Fruit fly (Drosophila melanogaster) S2 (cell line): ENCODE data around the gene CG2202.

Experiments
- CG8478 ChIP-seq: fragments of >200 bp; optimal IDR thresholded peaks from 2 replicates; lab custom pipeline; 2018
- CTCF ChIP-seq, 2 experiments: fragments of >200 bp; optimal IDR thresholded peaks; 2 replicates each; lab custom pipeline; 2018

Gene CG2202

DNA sequence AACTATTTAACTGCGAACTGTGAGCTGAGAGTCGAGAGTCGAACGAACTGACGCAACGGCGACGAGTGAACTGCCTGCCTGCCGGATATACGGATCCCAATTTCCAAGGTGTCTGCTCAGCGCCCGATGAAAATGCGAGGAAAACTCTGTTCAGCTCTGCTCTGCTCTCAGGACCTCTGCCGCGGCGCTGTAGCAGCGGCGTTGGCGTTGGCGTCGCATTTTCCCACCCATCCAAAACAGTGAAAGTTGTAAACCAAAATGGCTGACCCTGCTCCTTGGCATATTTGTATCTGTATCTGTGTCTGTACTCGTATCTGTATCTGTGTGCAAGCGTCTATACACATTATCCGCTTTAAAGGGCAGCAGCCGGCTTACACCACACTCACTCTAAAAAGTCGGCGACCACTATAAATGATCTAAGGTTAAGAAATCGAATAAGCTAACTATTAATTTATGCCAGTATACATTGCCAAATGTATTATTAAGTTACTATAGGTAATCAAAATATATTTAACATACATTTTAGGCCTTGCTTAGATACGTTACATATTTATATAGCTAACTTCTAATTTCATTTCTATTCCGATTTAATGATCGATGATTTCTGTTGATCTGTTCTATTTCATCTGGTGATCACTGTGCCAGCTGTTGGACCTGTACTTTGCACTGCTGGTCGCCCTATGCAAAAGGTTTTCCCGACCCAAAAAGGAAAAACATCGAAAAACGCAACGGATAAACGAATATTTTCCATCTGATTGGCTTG, 25.7 kb upstream of the CG2202 start:
- TF ChIP-seq CG8478, result no peak
- no peak for TF ChIP-seq CTCF (optimal IDR thresholded peaks at IDR 0.05; lab: Kevin White, UChicago)

DNA sequence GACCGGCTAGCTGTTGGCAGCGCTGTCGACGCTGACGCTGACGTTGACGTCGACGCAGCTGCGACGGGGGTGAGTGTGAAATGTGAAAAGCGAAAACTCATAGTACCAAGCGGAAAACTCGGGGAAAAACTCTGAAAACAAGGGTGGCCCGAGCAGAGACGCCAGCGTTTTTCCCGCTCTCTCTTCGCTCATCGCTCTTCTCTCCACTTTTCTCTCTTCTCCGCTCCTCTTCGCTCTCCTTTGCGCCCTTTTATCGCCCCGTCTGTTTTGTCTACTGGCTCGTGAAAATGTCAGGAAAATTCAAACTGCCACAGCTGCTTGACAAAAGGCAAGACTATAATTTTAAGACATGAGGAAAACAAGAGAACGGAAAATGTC, 25.1 kb upstream of the CG2202 start:
- TF ChIP-seq CTCF (optimal IDR thresholded peaks at IDR 0.05; lab: Kevin White, UChicago), result no peak
- no peak for TF ChIP-seq CG8478

DNA sequence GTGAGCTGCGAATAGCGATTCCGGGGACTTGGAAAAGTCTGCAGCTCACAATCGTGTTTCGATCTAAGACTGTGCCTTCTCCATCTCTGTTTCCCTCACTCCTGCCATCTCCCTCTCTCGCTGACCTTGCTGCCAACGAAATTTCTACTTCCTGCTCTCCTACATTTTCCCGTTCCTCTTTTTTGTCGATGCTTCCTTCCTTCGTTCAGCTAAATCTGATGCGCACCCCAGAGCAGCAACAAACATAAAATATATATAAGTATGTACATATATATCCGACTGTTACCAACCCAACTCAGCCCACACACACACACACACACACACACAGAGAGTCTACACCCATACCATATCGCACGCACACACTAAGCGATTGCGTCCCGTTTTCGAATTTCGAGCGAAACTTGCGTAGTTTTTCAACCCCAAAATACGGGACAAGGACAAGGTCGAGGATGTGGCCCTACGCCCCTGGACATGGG, 24.3 kb upstream of the CG2202 start, which contains the start of gene Imp:
TSS of gene Imp (minus strand) at position 51 of the 476 bp plus-strand sequence.
- no peak for TF ChIP-seq CG8478
- TF ChIP-seq CTCF (optimal IDR thresholded peaks at IDR 0.05; lab: Kevin White, UChicago), result no peak

DNA sequence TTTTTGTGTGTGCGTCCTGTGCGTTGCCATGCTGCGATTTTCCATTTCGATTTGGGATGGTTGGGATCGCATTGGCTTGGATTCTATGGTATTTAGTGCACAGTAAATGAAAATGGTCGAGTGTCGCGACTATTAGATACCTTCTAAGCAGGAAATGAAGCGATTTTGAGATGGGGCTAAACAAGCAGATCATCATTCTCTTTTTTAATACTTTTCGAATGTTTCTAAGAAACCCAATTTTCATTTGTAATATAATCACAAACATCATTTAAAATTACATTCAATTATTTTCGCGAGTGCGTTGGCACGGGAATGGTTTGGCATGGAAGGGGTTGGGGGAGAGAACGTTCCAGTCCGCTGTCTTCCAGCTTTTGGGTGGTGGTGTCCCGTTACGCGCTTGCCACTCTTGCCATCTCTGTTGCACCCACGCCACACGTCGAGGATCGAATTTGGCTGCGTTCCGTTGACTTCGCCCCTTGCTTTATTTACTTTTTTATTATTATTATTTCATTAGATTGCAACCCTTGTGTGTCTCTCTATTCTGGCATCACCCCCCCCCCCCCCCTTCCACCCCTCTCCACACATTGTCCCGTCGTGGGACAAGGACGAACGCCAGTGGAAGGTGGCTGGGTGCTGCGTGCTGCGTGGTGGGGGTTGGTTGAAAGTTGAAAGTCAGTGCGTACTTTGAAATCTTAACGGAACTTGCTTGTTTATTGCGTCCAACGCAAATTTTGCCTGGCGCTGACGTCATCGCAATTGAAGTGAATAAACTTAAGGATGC, 23.0 kb upstream of the CG2202 start:
- TF ChIP-seq CTCF (optimal IDR thresholded peaks at IDR 0.05; lab: Kevin White, UChicago) (no peak), CG8478 (no peak)

DNA sequence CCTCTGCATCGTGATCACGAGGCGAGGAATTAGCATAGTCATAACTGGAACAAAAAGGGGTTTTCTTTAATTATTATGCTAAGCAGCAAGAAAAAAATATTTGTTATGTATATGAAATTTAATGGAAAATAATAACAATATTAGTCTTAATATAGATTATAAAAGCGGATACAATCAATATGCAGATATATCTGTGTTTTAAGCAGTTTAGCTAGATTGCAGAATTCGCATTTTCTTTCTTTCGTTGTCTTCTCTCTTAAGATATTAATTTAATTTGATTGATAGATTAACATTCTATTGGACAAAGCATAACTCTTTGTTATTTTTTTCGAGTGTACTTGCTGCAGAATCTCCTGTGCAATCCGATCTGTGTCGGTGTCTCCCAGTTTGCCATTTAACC, 21.3 kb upstream of the CG2202 start:
- TF ChIP-seq CG8478, result no peak
- no peak for TF ChIP-seq CTCF (optimal IDR thresholded peaks at IDR 0.05; lab: Kevin White, UChicago)

DNA sequence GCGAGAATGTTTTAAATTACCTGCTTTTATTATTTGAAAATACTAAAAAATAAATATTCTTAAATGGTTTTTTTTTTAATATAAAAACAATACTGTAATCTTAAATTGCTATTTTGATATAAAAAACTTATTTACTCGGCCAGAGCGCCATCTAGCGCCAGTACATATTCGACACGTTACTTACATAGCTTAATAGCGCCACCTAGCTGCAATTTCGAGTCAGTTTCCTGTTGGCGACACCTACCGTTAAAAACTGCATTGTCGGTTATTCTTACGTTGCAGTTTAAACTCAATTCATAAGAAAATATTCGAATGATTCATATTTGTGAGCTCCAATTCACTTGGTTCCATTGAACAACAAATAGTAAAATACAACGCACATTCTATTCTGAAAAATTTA, 16.2 kb upstream of the CG2202 start:
- TF ChIP-seq CG8478 (no peak), CTCF (optimal IDR thresholded peaks at IDR 0.05; lab: Kevin White, UChicago) (peak; percentile 94 to 98)

DNA sequence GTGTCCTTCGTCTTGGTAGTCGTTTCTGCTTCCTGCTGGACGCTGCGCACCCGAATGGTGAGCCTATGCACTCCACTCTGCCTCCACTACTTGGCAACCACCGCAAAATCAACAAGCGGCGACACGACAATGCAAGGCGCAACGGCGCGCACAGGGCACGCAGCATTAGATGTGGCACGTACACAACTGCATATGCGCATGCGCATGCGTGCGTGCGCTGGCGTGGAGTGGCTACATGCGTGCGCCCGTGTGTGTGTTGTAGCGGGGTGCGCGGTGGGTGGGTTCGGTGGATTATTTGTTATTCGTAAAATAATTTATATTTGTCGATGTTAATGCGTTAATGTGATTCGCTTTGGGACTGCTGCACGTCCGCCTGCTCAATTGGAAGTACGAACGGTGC, 12.9 kb upstream of the CG2202 start:
- TF ChIP-seq CG8478 (no peak), CTCF (optimal IDR thresholded peaks at IDR 0.05; lab: Kevin White, UChicago) (no peak)

DNA sequence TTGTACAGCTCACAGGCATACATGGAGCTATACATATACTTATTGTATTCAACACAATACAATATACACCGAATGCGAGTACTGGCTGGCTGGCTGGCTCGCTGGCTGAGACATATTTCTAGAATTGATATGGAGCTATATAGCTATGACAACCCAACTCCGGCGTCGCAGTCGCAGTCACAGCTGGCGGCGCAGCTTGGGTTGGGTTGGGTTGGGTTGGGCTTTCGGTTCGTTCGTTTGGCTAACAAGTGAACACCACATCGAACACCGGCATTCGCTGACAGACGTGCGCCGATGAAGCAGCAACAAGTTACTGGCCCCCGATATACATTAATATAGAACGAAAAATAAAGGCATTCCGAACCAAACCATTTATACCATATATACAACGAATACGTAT, 9.6 kb upstream of the CG2202 start, which contains the start of gene CG15210:
TSS of gene CG15210 (plus strand) at position 269 of the 400 bp plus-strand sequence.
- TF ChIP-seq CG8478 (no peak), CTCF (optimal IDR thresholded peaks at IDR 0.05; lab: Kevin White, UChicago) (no peak)

DNA sequence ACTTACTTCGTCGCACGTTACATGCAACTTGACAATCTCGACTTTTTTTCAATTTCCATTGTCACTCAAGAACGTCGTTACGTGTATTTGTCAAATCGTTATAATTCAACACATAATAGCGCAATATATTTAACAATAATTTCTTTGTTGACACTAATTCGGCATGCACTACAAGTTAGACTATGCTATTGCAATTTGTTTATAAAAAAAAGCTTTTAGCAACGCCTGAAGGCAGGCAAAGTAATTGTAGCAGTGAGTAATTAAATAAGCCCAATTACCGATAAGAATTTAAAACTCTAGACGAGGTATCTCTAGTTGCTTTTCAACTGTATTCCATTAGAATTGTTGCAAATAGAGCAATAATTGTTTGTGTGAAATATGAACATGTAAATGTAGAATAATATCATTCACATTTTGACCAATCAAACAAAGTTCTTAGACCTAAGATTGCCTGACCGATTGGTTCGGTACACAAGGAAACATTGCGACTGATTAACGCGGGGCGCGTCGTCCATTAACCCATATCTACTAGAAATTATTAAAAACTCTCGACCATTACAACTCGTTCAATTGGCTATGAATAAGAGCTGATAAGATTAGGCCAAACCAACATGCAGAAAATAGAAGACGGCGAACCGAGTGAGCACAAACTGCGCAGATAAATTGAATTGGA, 7.5 kb upstream of the CG2202 start:
- TF ChIP-seq CG8478 (no peak), CTCF (optimal IDR thresholded peaks at IDR 0.05; lab: Kevin White, UChicago) (no peak)

DNA sequence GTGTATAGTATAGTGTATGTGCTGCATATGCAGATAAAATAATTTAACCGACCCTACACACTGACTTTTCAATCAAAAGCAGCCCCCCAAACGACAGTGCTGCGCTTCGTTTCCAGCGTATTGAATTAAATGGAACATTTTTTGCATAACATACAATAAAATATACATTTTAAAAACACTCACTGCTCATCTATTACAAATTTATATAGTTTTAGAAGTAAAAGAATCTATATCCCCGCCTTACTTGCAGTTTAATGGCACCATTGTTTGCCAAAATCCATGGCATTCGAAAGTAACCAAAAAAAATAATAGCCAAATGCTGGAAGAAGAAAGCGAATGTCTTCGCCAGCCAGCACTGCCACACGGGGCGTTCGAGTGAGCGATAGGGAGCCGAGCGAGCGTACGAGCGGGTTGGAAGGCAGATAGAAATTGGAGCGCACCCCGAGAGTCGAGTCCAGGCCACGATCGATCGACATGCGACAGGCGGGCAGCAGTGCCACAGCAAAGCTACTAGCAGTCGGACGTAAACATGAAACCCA, 6.8 kb upstream of the CG2202 start, which contains the start of gene CG15209:
TSS of gene CG15209 (plus strand) at position 489 of the 539 bp plus-strand sequence.
- no peak for TF ChIP-seq CTCF (optimal IDR thresholded peaks at IDR 0.05; lab: Kevin White, UChicago)
- TF ChIP-seq CG8478, result no peak

DNA sequence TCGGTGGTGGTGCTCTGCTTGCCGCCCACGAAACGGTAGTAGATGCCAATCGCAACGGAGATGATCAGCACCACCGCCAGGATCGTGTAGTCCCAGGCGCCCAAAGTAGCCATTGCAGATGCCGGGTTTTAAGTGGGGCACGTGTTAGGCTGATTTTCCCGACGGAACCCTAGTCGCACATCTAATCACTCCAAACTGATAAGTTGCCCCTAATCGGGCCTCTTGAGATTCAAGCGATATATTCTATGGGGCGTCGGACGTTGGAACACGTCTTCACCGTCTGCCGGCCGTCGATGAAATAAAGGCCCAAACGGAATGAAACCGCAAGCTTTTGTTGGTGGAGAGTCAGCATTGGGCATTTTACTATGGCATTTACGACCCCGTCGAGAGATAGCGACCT, 3.8 kb upstream of the CG2202 start, which contains the start of gene CG32669:
TSS of gene CG32669 (minus strand) at position 275 of the 400 bp plus-strand sequence.
- no peak for TF ChIP-seq CTCF (optimal IDR thresholded peaks at IDR 0.05; lab: Kevin White, UChicago)
- TF ChIP-seq CG8478, result no peak

DNA sequence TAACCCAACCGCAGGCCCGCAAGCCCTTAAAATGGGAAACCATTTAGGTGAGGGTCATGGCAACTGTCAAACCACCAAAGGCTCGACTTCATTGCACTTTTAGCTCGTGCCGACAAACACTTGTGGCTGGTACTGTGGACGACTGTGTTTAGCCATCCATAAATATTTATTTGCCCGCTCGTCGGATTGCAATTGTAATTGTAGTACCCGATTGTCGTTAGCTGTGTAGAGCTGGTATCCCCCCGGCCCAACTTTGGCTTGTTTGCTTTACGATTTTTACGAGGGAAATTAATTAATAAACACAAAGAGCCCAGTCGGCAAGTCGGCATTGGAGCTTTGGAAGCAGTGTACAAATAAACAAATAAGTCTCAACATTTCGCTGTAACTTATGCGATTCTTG, 3.3 kb upstream of the CG2202 start:
- TF ChIP-seq CTCF (optimal IDR thresholded peaks at IDR 0.05; lab: Kevin White, UChicago) (no peak), CG8478 (no peak)

DNA sequence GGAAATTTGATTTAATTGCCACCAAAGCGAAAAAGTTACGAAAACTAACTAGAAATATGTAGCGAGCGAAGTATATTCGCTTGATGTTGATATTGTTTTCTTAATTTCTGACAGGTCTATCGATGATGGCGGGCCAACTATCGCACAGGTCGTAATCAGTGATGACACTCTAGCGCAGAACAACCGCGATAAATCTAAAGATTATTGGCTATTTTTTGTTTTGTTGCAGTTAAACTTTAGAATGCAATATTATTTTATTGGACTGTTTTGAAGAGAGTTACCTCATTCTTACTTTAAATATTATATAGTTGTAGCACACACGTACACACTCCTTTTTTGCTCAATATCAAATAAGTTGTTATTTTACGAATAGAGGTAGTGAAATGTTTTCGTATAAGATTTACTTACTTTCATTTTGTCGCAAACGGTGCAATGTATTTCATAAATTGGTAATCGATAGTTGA, 1.6 kb upstream of the CG2202 start, which contains the start of gene sbr:
TSS of gene sbr (minus strand) at position 121 of the 464 bp plus-strand sequence.
- TF ChIP-seq CTCF (optimal IDR thresholded peaks at IDR 0.05; lab: Kevin White, UChicago) (no peak), CG8478 (no peak)

DNA sequence GAGAGGGAATG, 1.3 kb upstream of the CG2202 start, which contains the start of gene Pgls:
TSS of gene Pgls (plus strand) at position 3 of the 11 bp plus-strand sequence.
- TF ChIP-seq CG8478, result no peak
- TF ChIP-seq CTCF (optimal IDR thresholded peaks at IDR 0.05; lab: Kevin White, UChicago), result no peak

DNA sequence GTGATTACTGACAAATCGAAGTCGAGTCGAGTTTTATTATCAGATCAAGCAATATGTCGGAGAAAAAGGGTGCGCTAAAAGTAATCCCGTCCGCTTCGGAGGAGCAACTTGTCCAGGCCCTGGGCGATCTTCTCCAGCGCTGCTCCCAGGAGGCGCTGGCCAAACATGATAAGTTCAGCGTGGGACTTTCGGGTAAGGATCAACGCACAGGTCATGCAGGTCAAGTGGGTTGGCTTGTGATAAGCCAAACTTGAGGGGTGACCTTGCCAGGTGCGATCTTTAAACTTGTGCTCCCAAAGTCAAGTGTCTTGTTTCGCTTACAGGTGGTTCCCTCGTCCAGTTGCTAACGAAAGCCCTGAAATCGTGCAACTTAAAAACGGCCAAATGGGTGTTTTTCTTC, 1.1 kb upstream of the CG2202 start:
- no peak for TF ChIP-seq CTCF (optimal IDR thresholded peaks at IDR 0.05; lab: Kevin White, UChicago)
- no peak for TF ChIP-seq CG8478

DNA sequence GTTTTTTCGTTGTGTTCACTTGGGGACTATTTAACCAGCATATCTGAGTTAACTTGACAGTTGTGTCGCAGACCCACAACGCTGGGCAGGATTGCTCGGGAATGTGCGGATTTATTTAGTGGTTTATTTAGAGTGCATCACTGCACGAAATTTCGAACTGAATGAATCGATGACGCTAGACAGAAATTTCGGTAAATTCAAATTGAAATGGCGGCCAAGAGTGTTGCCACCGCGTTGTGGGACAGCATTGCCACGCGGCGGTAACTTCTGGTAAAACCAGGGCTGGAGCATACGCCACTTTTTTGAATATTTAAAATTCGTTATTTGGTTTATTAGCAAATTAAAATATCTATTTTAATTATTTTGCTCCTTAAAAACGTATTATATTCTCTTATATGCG, 6.1 kb downstream of the CG2202 start, which contains the start of gene feo:
TSS of gene feo (minus strand) at position 184 of the 400 bp plus-strand sequence.
- peak in 1 of 2 experiments; percentile 25 for TF ChIP-seq CTCF (optimal IDR thresholded peaks at IDR 0.05; lab: Kevin White, UChicago)
- TF ChIP-seq CG8478, result no peak
